Fruit fly (Drosophila melanogaster): ENCODE measurements around the gene CG14321.

Gene CG14321

dm6 chr3R:17710418-17710817 is 23.0 kb upstream of the CG14321 start:
- TF ChIP-seq Ets98B (GFP tag; IDR thresholded peaks at IDR 0.05) (no peak), CG9948 (tag; optimal IDR thresholded peaks at IDR 0.05) (peak; percentile 12), rn (GFP tag; IDR thresholded peaks at IDR 0.05) (no peak)

dm6 chr3R:17710900-17711645 is 22.3 kb upstream of the CG14321 start:
- TF ChIP-seq CG13204 (GFP tag; optimal IDR thresholded peaks at IDR 0.05) (peak; percentile 85), CG14655 (GFP tag; optimal IDR thresholded peaks at IDR 0.05) (peak; percentile 15), CG8159 (tag; optimal IDR thresholded peaks at IDR 0.05) (peak; percentile 20), CG10348 (GFP tag; IDR thresholded peaks at IDR 0.05) (no peak), EcR (GFP tag; optimal IDR thresholded peaks at IDR 0.05) (peak; percentile 70), Pif1B (GFP tag; optimal IDR thresholded peaks at IDR 0.05) (peak; percentile 18), CG34367 (tag; optimal IDR thresholded peaks at IDR 0.05) (no peak), CG4496 (GFP tag; IDR thresholded peaks at IDR 0.05) (peak; percentile 54; the same call in 1 of the 3 replicates)

- no peak for TF ChIP-seq fd96Ca (GFP tag; IDR thresholded peaks at IDR 0.05)
- no peak for TF ChIP-seq CG4496 (GFP tag; IDR thresholded peaks at IDR 0.05)
Observed at dm6 chr3R:17711646-17711975, 21.8 kb upstream of the CG14321 start.

dm6 chr3R:17712623-17713521 is 20.5 kb upstream of the CG14321 start:
- TF ChIP-seq CG12605 (GFP tag; IDR thresholded peaks at IDR 0.05) (peak; percentile 21; the same call in 1 of the 2 replicates), CG34367 (tag; optimal IDR thresholded peaks at IDR 0.05) (no peak), CG4496 (GFP tag; IDR thresholded peaks at IDR 0.05) (0 out of 3 replicates have a peak, but pooled peaks have one; percentile 12), EcR (GFP tag; optimal IDR thresholded peaks at IDR 0.05) (peak; percentile 79), fd96Ca (GFP tag; IDR thresholded peaks at IDR 0.05) (no peak), CG13204 (GFP tag; optimal IDR thresholded peaks at IDR 0.05) (peak; percentile 80)

dm6 chr3R:17714370-17714769 is 19.0 kb upstream of the CG14321 start:
- no peak for TF ChIP-seq D1 (tag; optimal IDR thresholded peaks at IDR 0.05)
- TF ChIP-seq CG4496 (GFP tag; IDR thresholded peaks at IDR 0.05): no peak
- no peak for TF ChIP-seq Pif1A (GFP tag; optimal IDR thresholded peaks at IDR 0.05)
- TF ChIP-seq rn (GFP tag; IDR thresholded peaks at IDR 0.05): no peak
- TF ChIP-seq CG12605 (GFP tag; IDR thresholded peaks at IDR 0.05): no peak
- TF ChIP-seq CG14655 (GFP tag; optimal IDR thresholded peaks at IDR 0.05): no peak
- TF ChIP-seq CG17806 (tag; optimal IDR thresholded peaks at IDR 0.05): no peak
- no peak for TF ChIP-seq CG34367 (tag; optimal IDR thresholded peaks at IDR 0.05)
- TF ChIP-seq CG13204 (GFP tag; optimal IDR thresholded peaks at IDR 0.05): no peak
- TF ChIP-seq CG32121 (GFP tag; IDR thresholded peaks at IDR 0.05): no peak
- no peak for TF ChIP-seq CG8159 (tag; optimal IDR thresholded peaks at IDR 0.05)
- TF ChIP-seq CG8301 (tag; optimal IDR thresholded peaks at IDR 0.05): no peak
- no peak for TF ChIP-seq gl (tag; optimal IDR thresholded peaks at IDR 0.05)
- no peak for TF ChIP-seq fd96Ca (GFP tag; IDR thresholded peaks at IDR 0.05)
- no peak for TF ChIP-seq Ets98B (GFP tag; IDR thresholded peaks at IDR 0.05)
- no peak for TF ChIP-seq EcR (GFP tag; optimal IDR thresholded peaks at IDR 0.05)
- no peak for TF ChIP-seq Snoo (tag; optimal IDR thresholded peaks at IDR 0.05)
- TF ChIP-seq Pif1B (GFP tag; optimal IDR thresholded peaks at IDR 0.05): no peak
- no peak for TF ChIP-seq CG9948 (tag; optimal IDR thresholded peaks at IDR 0.05)
- no peak for TF ChIP-seq CG15710 (tag; optimal IDR thresholded peaks at IDR 0.05)

- no peak; the same call in 1 of the 2 replicates for TF ChIP-seq Ets98B (GFP tag; IDR thresholded peaks at IDR 0.05)
- TF ChIP-seq Snoo (tag; optimal IDR thresholded peaks at IDR 0.05): no peak
- peak; percentile 73 for TF ChIP-seq CG13204 (GFP tag; optimal IDR thresholded peaks at IDR 0.05)
- no peak for TF ChIP-seq CG10348 (GFP tag; IDR thresholded peaks at IDR 0.05)
- TF ChIP-seq EcR (GFP tag; optimal IDR thresholded peaks at IDR 0.05): peak; percentile 97
- no peak for TF ChIP-seq CG15710 (tag; optimal IDR thresholded peaks at IDR 0.05)
- TF ChIP-seq CG4496 (GFP tag; IDR thresholded peaks at IDR 0.05): 0 out of 3 replicates have a peak, but pooled peaks have one; percentile 17
Observed at dm6 chr3R:17714773-17715344, 18.5 kb upstream of the CG14321 start.
